Fruit fly (Drosophila melanogaster) Kc167 (cell line): Measurements from ENCODE around the gene DCTN5-p25.

Experiments
- Myc ChIP-seq: fragments of >200 bp; optimal IDR thresholded peaks from 2 replicates; lab custom pipeline; 2017; ENCODE audit warnings: missing external identifiers
- Sin3A ChIP-seq: fragments of >200 bp; optimal IDR thresholded peaks from 2 replicates; lab custom pipeline; 2018; ENCODE audit warnings: missing external identifiers
- h ChIP-seq: fragments of >200 bp; optimal IDR thresholded peaks from 3 replicates; lab custom pipeline; 2018; ENCODE audit warnings: missing external identifiers
- insv ChIP-seq: fragments of >200 bp; optimal IDR thresholded peaks from 3 replicates; lab custom pipeline; 2018; ENCODE audit warnings: missing external identifiers
- psq ChIP-seq: fragments of >200 bp; optimal IDR thresholded peaks from 2 replicates; lab custom pipeline; 2017; ENCODE audit warnings: missing external identifiers
- ttk ChIP-seq: sonication (Bioruptor generic); optimal IDR thresholded peaks from 2 replicates; lab custom pipeline; 2017; ENCODE audit warnings: missing external identifiers

dm6 chr2L:14992889-14993288, 12.6 kb upstream of the DCTN5-p25 start:
- TF ChIP-seq h (lab: Kevin White, UChicago) (no peak), psq (no peak), insv (lab: Kevin White, UChicago) (no peak), Myc (lab: Kevin White, UChicago) (no peak), ttk (lab: Kevin White, UChicago) (no peak), Sin3A (lab: Kevin White, UChicago) (no peak)
